Worm (Caenorhabditis elegans) whole organism, mixed stage, embryonic: Measurements from ENCODE around the gene vit-4.

Source experiments
- ceh-43 ChIP-seq: fragments of 200-800 bp; sonication (Bioruptor generic); optimal IDR thresholded peaks from 2 replicates; lab custom pipeline; 2018; ENCODE audit warnings: mild to moderate bottlenecking, missing genetic modification characterization, moderate library complexity, missing compliant biosample characterization
- ceh-83 ChIP-seq: fragments of 200-800 bp; sonication (Bioruptor generic); optimal IDR thresholded peaks from 2 replicates; lab custom pipeline; 2018; ENCODE audit warnings: mild to moderate bottlenecking, missing genetic modification characterization, missing compliant biosample characterization
- ces-1 ChIP-seq: fragments of 150-350 bp; optimal IDR thresholded peaks from 2 replicates; lab custom pipeline; 2014; ENCODE audit warnings: missing biosample characterization, missing genetic modification reagents, missing genetic modification characterization
- elt-3 ChIP-seq: fragments of 150-350 bp; optimal IDR thresholded peaks from 2 replicates; lab custom pipeline; 2014; ENCODE audit warnings: missing biosample characterization, missing genetic modification characterization
- lin-13 ChIP-seq: fragments of 150-350 bp; optimal IDR thresholded peaks from 2 replicates; lab custom pipeline; 2014; ENCODE audit warnings: missing biosample characterization, missing genetic modification characterization
- lsy-2 ChIP-seq: fragments of 150-350 bp; optimal IDR thresholded peaks from 2 replicates; lab custom pipeline; 2014; ENCODE audit warnings: missing biosample characterization, missing genetic modification characterization
- mab-5 ChIP-seq: fragments of 150-350 bp; optimal IDR thresholded peaks from 2 replicates; lab custom pipeline; 2014; ENCODE audit warnings: missing biosample characterization, missing genetic modification characterization
- nhr-12 ChIP-seq: fragments of 150-350 bp; optimal IDR thresholded peaks from 2 replicates; lab custom pipeline; 2014; ENCODE audit warnings: missing biosample characterization, missing genetic modification characterization
- nhr-76 ChIP-seq: sonication (generic microtip); optimal IDR thresholded peaks from 2 replicates; lab custom pipeline; 2017; ENCODE audit warnings: missing biosample characterization, missing genetic modification characterization
- snpc-4 ChIP-seq: fragments of 150-350 bp; optimal IDR thresholded peaks from 2 replicates; lab custom pipeline; 2014; ENCODE audit warnings: missing biosample characterization, missing genetic modification characterization
- unc-39 ChIP-seq: fragments of 150-350 bp; optimal IDR thresholded peaks from 2 replicates; lab custom pipeline; 2014; ENCODE audit warnings: missing biosample characterization, missing genetic modification characterization
- ztf-11 ChIP-seq: fragments of 150-350 bp; optimal IDR thresholded peaks from 2 replicates; lab custom pipeline; 2014; ENCODE audit warnings: missing biosample characterization, missing genetic modification characterization

ce11 chrX:3555930-3556329, 7.8 kb downstream of the vit-4 start:
- no peak for TF ChIP-seq nhr-12
- no peak for TF ChIP-seq snpc-4 (tag; lab: Kevin White, UChicago)
- TF ChIP-seq nhr-76 (tag; lab: Kevin White, UChicago): no peak
- TF ChIP-seq ces-1 (GFP tag; lab: Kevin White, UChicago): no peak
- TF ChIP-seq ceh-83 (GFP tag; lab: Kevin White, UChicago): no peak
- TF ChIP-seq unc-39 (tag; lab: Kevin White, UChicago): no peak
- TF ChIP-seq lin-13 (tag; lab: Kevin White, UChicago): no peak
- TF ChIP-seq ztf-11 (tag; lab: Kevin White, UChicago): no peak
- TF ChIP-seq elt-3 (tag; lab: Kevin White, UChicago): no peak
- no peak for TF ChIP-seq lsy-2
- no peak for TF ChIP-seq ceh-43 (GFP tag; lab: Kevin White, UChicago)
- TF ChIP-seq mab-5 (tag; lab: Kevin White, UChicago): no peak
